Fruit fly (Drosophila melanogaster): Measurements from ENCODE around the gene Dad.
A peak's percentile ranks its signal among the peaks of the same experiment; 100 is the strongest.

Gene Dad

DNA sequence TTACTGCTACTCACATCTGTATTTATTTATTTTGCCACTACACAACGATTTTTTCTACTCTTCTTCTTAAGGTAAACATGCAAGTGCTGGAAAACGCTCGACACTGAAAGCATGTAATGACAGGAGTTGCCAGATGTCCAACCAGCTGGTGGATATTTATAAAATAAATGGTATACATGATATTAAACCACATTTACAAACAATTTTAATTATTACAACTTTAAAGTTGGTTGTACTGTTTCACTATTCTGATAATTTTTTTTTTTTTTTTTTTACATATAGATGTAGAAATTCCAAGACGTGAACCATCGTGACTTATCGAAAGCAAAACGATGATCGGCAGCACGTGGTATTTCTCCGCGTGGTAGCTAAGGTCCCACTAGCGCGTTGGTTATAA lies 26.1 kb downstream of the Dad start, which contains the start of the genes Keap1 and kuk (continued):
- TF ChIP-seq CG7786 (GFP tag; optimal IDR thresholded peaks at IDR 0.05) (peak; percentile 51), tgo (GFP tag; IDR thresholded peaks at IDR 0.05) (no peak), dimm (GFP tag; IDR thresholded peaks at IDR 0.05) (no peak), Dp (GFP tag; optimal IDR thresholded peaks at IDR 0.05) (peak; percentile 71), CG5245 (GFP tag; optimal IDR thresholded peaks at IDR 0.05) (peak; percentile 21), Dip3 (GFP tag; optimal IDR thresholded peaks at IDR 0.05) (peak; percentile 63), Ets65A (GFP tag) (peak; percentile 96), NfI (GFP tag; optimal IDR thresholded peaks at IDR 0.05) (peak; percentile 71), CG17912 (GFP tag; optimal IDR thresholded peaks at IDR 0.05) (peak; percentile 6), Kr (GFP tag; optimal IDR thresholded peaks at IDR 0.05) (no peak), Mad (GFP tag; optimal IDR thresholded peaks at IDR 0.05) (peak; percentile 72), CG8359 (GFP tag; optimal IDR thresholded peaks at IDR 0.05; ENCODE audit: borderline replicate concordance) (no peak), mirr (GFP tag; optimal IDR thresholded peaks at IDR 0.05) (no peak), oc (tag; optimal IDR thresholded peaks at IDR 0.05) (peak; percentile 38), nom (GFP tag; optimal IDR thresholded peaks at IDR 0.05) (no peak), Doc2 (GFP tag; IDR thresholded peaks at IDR 0.05) (no peak), CG7271 (tag; optimal IDR thresholded peaks at IDR 0.05) (peak; percentile 17), jumu (GFP tag; optimal IDR thresholded peaks at IDR 0.05) (peak; percentile 21), Sox102F (GFP tag; optimal IDR thresholded peaks at IDR 0.05) (peak; percentile 22), CG12236 (GFP tag; optimal IDR thresholded peaks at IDR 0.05) (no peak), dmrt11E (tag; optimal IDR thresholded peaks at IDR 0.05) (no peak), CG30020 (tag; optimal IDR thresholded peaks at IDR 0.05) (peak; percentile 9), zfh2 (GFP tag; optimal IDR thresholded peaks at IDR 0.05) (peak; percentile 56), corto (GFP tag; optimal IDR thresholded peaks at IDR 0.05) (no peak), HmgZ (tag; optimal IDR thresholded peaks at IDR 0.05) (peak; percentile 73), pnt (GFP tag; optimal IDR thresholded peaks at IDR 0.05) (no peak), CG14667 (GFP tag; IDR thresholded peaks at IDR 0.05) (no peak), Atf6 (GFP tag; IDR thresholded peaks at IDR 0.05) (no peak), CG1792 (GFP tag; optimal IDR thresholded peaks at IDR 0.05) (no peak), gfzf (GFP tag; optimal IDR thresholded peaks at IDR 0.05) (peak; percentile 94), Lhr (GFP tag; optimal IDR thresholded peaks at IDR 0.05) (peak; percentile 92), CG6683 (GFP tag; optimal IDR thresholded peaks at IDR 0.05) (no peak), CG1832 (GFP tag; optimal IDR thresholded peaks at IDR 0.05) (no peak), CG3163 (GFP tag; optimal IDR thresholded peaks at IDR 0.05) (peak; percentile 46), CG6791 (GFP tag; IDR thresholded peaks at IDR 0.05; ENCODE audit: partially characterized antibody) (peak; percentile 75), CG10543 (GFP tag; optimal IDR thresholded peaks at IDR 0.05) (peak; percentile 37), chinmo (GFP tag; IDR thresholded peaks at IDR 0.05; ENCODE audit: partially characterized antibody) (no peak), CG15479 (GFP tag; optimal IDR thresholded peaks at IDR 0.05) (no peak), br (optimal IDR thresholded peaks at IDR 0.05) (no peak), Lim3 (GFP tag; IDR thresholded peaks at IDR 0.05) (no peak), CG11696 (GFP tag; IDR thresholded peaks at IDR 0.05) (no peak), chn (GFP tag; optimal IDR thresholded peaks at IDR 0.05) (peak; percentile 50), gt (GFP tag; IDR thresholded peaks at IDR 0.05) (no peak), Bgb (GFP tag; IDR thresholded peaks at IDR 0.05; ENCODE audit: partially characterized antibody) (peak; percentile 88), CG31224 (GFP tag; IDR thresholded peaks at IDR 0.05) (0 out of 2 replicates have a peak, but pooled peaks have one; percentile 32), Ravus (GFP tag; IDR thresholded peaks at IDR 0.05) (no peak), CG6654 (GFP tag; optimal IDR thresholded peaks at IDR 0.05) (no peak), crp (GFP tag; optimal IDR thresholded peaks at IDR 0.05) (peak; percentile 5 to 81), tna (GFP tag; IDR thresholded peaks at IDR 0.05; ENCODE audit: partially characterized antibody) (peak; percentile 61), sqz (GFP tag; optimal IDR thresholded peaks at IDR 0.05) (peak; percentile 48), Aef1 (GFP tag; IDR thresholded peaks at IDR 0.05) (no peak), h (optimal IDR thresholded peaks at IDR 0.05) (no peak)

All from whole organism, embryonic.